Worm (Caenorhabditis elegans): Measurements from ENCODE around the gene C04G6.13.

DNA sequence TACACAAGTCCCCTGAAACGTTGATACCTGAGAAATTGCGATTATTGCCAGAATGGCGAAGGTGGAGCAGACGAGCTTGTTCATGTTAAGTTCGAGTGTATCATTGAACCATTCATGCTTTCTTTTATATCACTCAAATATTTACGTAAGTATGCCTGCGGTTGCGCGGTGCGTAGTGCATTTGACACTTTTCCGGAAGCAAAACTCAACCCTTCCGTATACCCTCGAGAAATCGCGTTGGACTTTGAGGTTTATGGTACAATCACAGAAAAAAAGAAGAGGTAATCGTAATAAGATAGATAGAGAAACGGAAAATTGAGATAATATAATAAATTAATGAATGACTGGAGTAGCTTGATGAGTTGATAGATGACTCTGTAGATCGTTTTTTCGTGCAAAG lies 24.5 kb upstream of the C04G6.13 start, which contains the start of gene idpb-2:
- no peak for TF ChIP-seq lsy-2 (tag; optimal IDR thresholded peaks at IDR 0.05)
- TF ChIP-seq C16A3.4 (tag; optimal IDR thresholded peaks at IDR 0.05) = no peak
